Worm (Caenorhabditis elegans) whole organism, L2 larva: ENCODE measurements around the gene ztf-13.

ENCODE experiments used
- C34F6.9 ChIP-seq: fragments of 150-350 bp; optimal IDR thresholded peaks from 2 replicates; lab custom pipeline; 2014; ENCODE audit warnings: missing biosample characterization, missing genetic modification characterization
- F13H6.1 ChIP-seq: sonication (generic microtip); optimal IDR thresholded peaks from 2 replicates; lab custom pipeline; 2016; ENCODE audit warnings: missing genetic modification characterization, missing compliant biosample characterization
- R02D3.7 ChIP-seq: fragments of 150-350 bp; optimal IDR thresholded peaks from 2 replicates; lab custom pipeline; 2014; ENCODE audit warnings: missing biosample characterization, missing genetic modification characterization
- Y55F3AM.14 ChIP-seq: fragments of 200-800 bp; sonication (Bioruptor generic); optimal IDR thresholded peaks from 2 replicates; lab custom pipeline; 2018; ENCODE audit warnings: mild to moderate bottlenecking, missing genetic modification characterization, missing compliant biosample characterization
- alr-1 ChIP-seq: fragments of 150-350 bp; optimal IDR thresholded peaks from 2 replicates; lab custom pipeline; 2014; ENCODE audit warnings: missing biosample characterization, missing genetic modification characterization
- aly-2 ChIP-seq: fragments of 150-350 bp; optimal IDR thresholded peaks from 2 replicates; lab custom pipeline; 2014; ENCODE audit warnings: missing biosample characterization, missing genetic modification characterization
- ama-1 ChIP-seq: fragments of 150-350 bp; optimal IDR thresholded peaks from 2 replicates; lab custom pipeline; 2018; ENCODE audit warnings: inconsistent platforms
- blmp-1 ChIP-seq: sonication (generic microtip); optimal IDR thresholded peaks from 2 replicates; lab custom pipeline; 2017; ENCODE audit warnings: missing genetic modification characterization, mild to moderate bottlenecking, missing compliant biosample characterization, antibody characterized with exemption, moderate library complexity; ENCODE audit not compliant: insufficient read depth
- ceh-16 ChIP-seq: fragments of 150-350 bp; optimal IDR thresholded peaks from 2 replicates; lab custom pipeline; 2014; ENCODE audit warnings: missing biosample characterization, missing genetic modification characterization
- ceh-82 ChIP-seq: fragments of 150-350 bp; optimal IDR thresholded peaks from 2 replicates; lab custom pipeline; 2014; ENCODE audit warnings: missing biosample characterization, missing genetic modification characterization
- dmd-4 ChIP-seq: sonication (generic microtip); optimal IDR thresholded peaks from 2 replicates; lab custom pipeline; 2017; ENCODE audit warnings: missing biosample characterization, missing genetic modification characterization
- elt-1 ChIP-seq: fragments of 150-350 bp; optimal IDR thresholded peaks from 2 replicates; lab custom pipeline; 2014; ENCODE audit warnings: missing biosample characterization, missing genetic modification characterization
- elt-3 ChIP-seq: sonication (generic microtip); optimal IDR thresholded peaks from 2 replicates; lab custom pipeline; 2017; ENCODE audit warnings: missing biosample characterization, missing genetic modification characterization
- fos-1 ChIP-seq: fragments of 150-350 bp; optimal IDR thresholded peaks from 2 replicates; lab custom pipeline; 2014; ENCODE audit warnings: missing biosample characterization, missing genetic modification characterization
- gmeb-1 ChIP-seq: fragments of 150-350 bp; optimal IDR thresholded peaks from 2 replicates; lab custom pipeline; 2014; ENCODE audit warnings: missing biosample characterization, missing genetic modification characterization
- lin-11 ChIP-seq: fragments of 150-350 bp; sonication (generic microtip); optimal IDR thresholded peaks from 2 replicates; lab custom pipeline; 2014; ENCODE audit warnings: missing biosample characterization, missing genetic modification characterization, inconsistent platforms, mixed read lengths
- lin-13 ChIP-seq: fragments of 150-350 bp; optimal IDR thresholded peaks from 2 replicates; lab custom pipeline; 2014; ENCODE audit warnings: missing biosample characterization, missing genetic modification reagents, missing genetic modification characterization
- lsy-2 ChIP-seq, 2 experiments: fragments of 150-350 bp in 1 of 2; sonication (generic microtip) in 1 of 2; optimal IDR thresholded peaks; 2 replicates each; lab custom pipeline; 2014 to 2017; ENCODE audit warnings: missing biosample characterization in 2 of 2, missing genetic modification characterization in 2 of 2
- mab-5 ChIP-seq: fragments of 150-350 bp; optimal IDR thresholded peaks from 2 replicates; lab custom pipeline; 2014; ENCODE audit warnings: missing biosample characterization, missing genetic modification characterization
- mbf-1 ChIP-seq: sonication (generic microtip); optimal IDR thresholded peaks from 2 replicates; lab custom pipeline; 2017; ENCODE audit warnings: missing biosample characterization, missing genetic modification characterization
- mdl-1 ChIP-seq, 2 experiments: fragments of 150-350 bp in 1 of 2; sonication (generic microtip) in 1 of 2; optimal IDR thresholded peaks; 2 replicates each; lab custom pipeline; 2017; ENCODE audit warnings: missing biosample characterization in 2 of 2, missing genetic modification characterization in 2 of 2
- nhr-11 ChIP-seq: fragments of 150-350 bp; optimal IDR thresholded peaks from 2 replicates; lab custom pipeline; 2014; ENCODE audit warnings: missing biosample characterization, missing genetic modification characterization
- nhr-12 ChIP-seq: fragments of 150-350 bp; optimal IDR thresholded peaks from 2 replicates; lab custom pipeline; 2014; ENCODE audit warnings: missing biosample characterization, missing genetic modification characterization
- nhr-129 ChIP-seq: fragments of 150-350 bp; optimal IDR thresholded peaks from 2 replicates; lab custom pipeline; 2014; ENCODE audit warnings: missing biosample characterization, missing genetic modification characterization
- nhr-21 ChIP-seq: fragments of 150-350 bp; optimal IDR thresholded peaks from 2 replicates; lab custom pipeline; 2014; ENCODE audit warnings: missing biosample characterization, missing genetic modification characterization
- nhr-23 ChIP-seq: fragments of 150-350 bp; optimal IDR thresholded peaks from 2 replicates; lab custom pipeline; 2014; ENCODE audit warnings: missing biosample characterization, missing genetic modification reagents, missing genetic modification characterization
- nhr-237 ChIP-seq: fragments of 150-350 bp; optimal IDR thresholded peaks from 2 replicates; lab custom pipeline; 2014; ENCODE audit warnings: missing biosample characterization, missing genetic modification characterization
- nhr-25 ChIP-seq: fragments of 150-350 bp; sonication (generic microtip); optimal IDR thresholded peaks from 3 replicates; lab custom pipeline; 2014; ENCODE audit warnings: missing biosample characterization, missing genetic modification characterization
- nhr-6 ChIP-seq: fragments of 150-350 bp; optimal IDR thresholded peaks from 2 replicates; lab custom pipeline; 2014; ENCODE audit warnings: missing biosample characterization, missing genetic modification characterization
- nhr-77 ChIP-seq: fragments of 150-350 bp; optimal IDR thresholded peaks from 2 replicates; lab custom pipeline; 2014; ENCODE audit warnings: missing biosample characterization, missing genetic modification characterization
- peb-1 ChIP-seq: fragments of 150-350 bp; optimal IDR thresholded peaks from 2 replicates; lab custom pipeline; 2014; ENCODE audit warnings: missing biosample characterization, missing genetic modification characterization
- skn-1 ChIP-seq: sonication (generic microtip); optimal IDR thresholded peaks from 2 replicates; lab custom pipeline; 2017; ENCODE audit warnings: missing biosample characterization, missing genetic modification characterization
- sma-3 ChIP-seq: sonication (generic microtip); optimal IDR thresholded peaks from 2 replicates; lab custom pipeline; 2016; ENCODE audit warnings: missing genetic modification reagents, missing genetic modification characterization, missing compliant biosample characterization
- sma-9 ChIP-seq, 2 experiments: fragments of 150-350 bp in 1 of 2; sonication (generic microtip) in 1 of 2; optimal IDR thresholded peaks; 2 replicates each; lab custom pipeline; 2014 to 2016; ENCODE audit warnings: missing genetic modification characterization in 2 of 2, mild to moderate bottlenecking in 1 of 2, missing biosample characterization in 1 of 2, missing compliant biosample characterization in 1 of 2, missing genetic modification reagents in 1 of 2, moderate library complexity in 1 of 2
- snpc-4 ChIP-seq: fragments of 150-350 bp; optimal IDR thresholded peaks from 2 replicates; lab custom pipeline; 2014; ENCODE audit warnings: missing biosample characterization, missing genetic modification characterization
- unc-55 ChIP-seq: fragments of 150-350 bp; sonication (generic microtip); optimal IDR thresholded peaks from 3 replicates; lab custom pipeline; 2014; ENCODE audit warnings: missing biosample characterization, missing genetic modification reagents, missing genetic modification characterization
- unc-62 ChIP-seq: fragments of 150-350 bp; optimal IDR thresholded peaks from 2 replicates; lab custom pipeline; 2014; ENCODE audit warnings: missing biosample characterization, missing genetic modification reagents, missing genetic modification characterization
- zag-1 ChIP-seq: fragments of 150-350 bp; optimal IDR thresholded peaks from 2 replicates; lab custom pipeline; 2014; ENCODE audit warnings: missing biosample characterization, missing genetic modification characterization
- ztf-1 ChIP-seq: fragments of 200-800 bp; sonication (Bioruptor generic); conservative IDR thresholded peaks from 2 replicates; pipeline ENCODE4 v1.3.6; 2022; ENCODE audit warnings: missing genetic modification characterization, missing compliant biosample characterization
- ztf-11 ChIP-seq: sonication (generic microtip); optimal IDR thresholded peaks from 2 replicates; lab custom pipeline; 2017; ENCODE audit warnings: missing biosample characterization, missing genetic modification characterization
- ztf-4 ChIP-seq: fragments of 150-350 bp; optimal IDR thresholded peaks from 2 replicates; lab custom pipeline; 2014; ENCODE audit warnings: missing biosample characterization, missing genetic modification characterization

ztf-13 gene

DNA sequence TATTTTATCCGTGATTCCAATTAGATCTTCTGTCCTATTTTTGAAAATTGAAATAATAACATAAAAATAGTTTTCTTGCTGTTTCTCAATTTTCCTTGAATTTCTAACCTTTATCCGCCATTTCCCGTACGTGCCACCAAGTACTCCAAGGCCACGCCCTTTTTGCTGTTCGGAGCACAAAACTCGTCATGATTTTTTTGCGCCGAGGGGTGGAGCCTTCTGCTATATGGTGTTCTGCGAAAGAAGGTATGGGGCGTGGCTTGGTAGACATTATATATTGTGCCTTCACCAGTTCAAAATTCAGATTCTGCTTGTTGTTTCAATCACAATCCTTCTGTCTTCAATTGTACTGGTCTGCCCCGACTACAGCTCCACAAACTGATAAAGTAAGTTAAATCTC lies 43.3 kb upstream of the ztf-13 start, which contains the start of gene C15C7.4:
TSS of gene C15C7.4 (plus strand) at position 301 of the 400 bp plus-strand sequence.
- TF ChIP-seq ceh-16 (tag; lab: Kevin White, UChicago): no peak
- TF ChIP-seq aly-2 (tag; lab: Kevin White, UChicago): no peak
- no peak for TF ChIP-seq nhr-129 (tag; lab: Kevin White, UChicago)
- TF ChIP-seq mab-5: no peak

DNA sequence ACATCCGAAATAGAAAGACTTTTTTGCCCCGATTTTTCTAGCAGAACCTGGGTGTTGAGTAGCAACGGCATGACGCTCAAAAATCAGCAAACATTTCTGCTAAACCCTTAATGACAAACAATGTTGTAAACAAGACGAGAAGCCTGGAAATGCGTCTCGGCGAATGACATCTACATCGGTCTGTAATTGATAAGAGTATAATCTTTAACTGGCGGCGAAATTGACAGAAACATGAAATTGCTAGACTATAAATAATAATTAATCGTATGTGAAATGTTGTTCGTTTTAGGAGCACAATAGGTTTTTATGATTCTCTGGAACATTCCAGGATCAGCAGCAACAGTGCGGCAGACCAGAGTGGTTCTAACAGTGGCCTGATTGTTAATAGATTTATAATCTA lies 39.7 kb upstream of the ztf-13 start:
- no peak for TF ChIP-seq gmeb-1
- TF ChIP-seq sma-9 (GFP tag; optimal IDR thresholded peaks at IDR 0.05; lab: Kevin White, UChicago): peak; percentile 19
- TF ChIP-seq sma-9 (tag; optimal IDR thresholded peaks at IDR 0.05; lab: Kevin White, UChicago): no peak
- TF ChIP-seq fos-1: peak; percentile 20

DNA sequence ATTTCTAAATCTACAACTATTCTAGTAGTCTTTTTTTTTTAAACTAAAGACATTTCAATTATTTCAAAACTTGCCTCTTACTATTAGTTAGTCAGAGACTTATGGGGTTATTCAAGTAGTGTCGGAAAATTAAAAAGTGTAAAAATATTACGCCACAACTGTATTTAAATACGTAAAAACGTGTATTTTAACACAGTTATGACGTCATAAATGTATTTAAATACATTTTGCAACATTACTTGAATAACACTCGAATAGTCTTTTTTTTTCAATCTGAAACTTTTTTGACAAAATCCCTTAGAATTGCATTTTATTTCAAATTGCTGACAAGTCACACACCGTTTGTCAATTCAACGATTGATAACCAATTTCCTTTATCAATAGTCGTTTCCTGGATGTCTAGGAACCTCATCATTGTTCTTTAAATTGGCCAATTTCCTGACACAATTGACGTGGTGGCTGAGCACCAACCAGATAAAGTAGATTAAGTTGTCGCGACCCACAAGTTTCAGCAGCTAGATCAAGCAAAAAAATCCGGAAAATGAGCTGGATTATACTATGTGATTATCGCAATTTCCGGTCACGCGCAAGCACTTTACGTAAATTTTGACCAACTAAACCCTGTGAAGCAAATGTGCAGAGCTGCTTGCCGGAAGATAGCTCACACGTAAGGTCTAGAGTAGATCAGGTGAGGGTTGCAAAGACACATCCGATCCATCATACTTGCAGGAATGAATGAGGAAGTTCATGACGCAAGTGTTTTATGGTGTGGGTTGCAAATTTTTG lies 37.7 kb upstream of the ztf-13 start:
- TF ChIP-seq ceh-16 (tag; lab: Kevin White, UChicago) (no peak), alr-1 (no peak), elt-3 (no peak), R02D3.7 (tag; lab: Kevin White, UChicago) (no peak), peb-1 (tag; lab: Kevin White, UChicago) (no peak), ztf-4 (tag; lab: Kevin White, UChicago) (no peak), fos-1 (no peak), sma-3 (no peak), ztf-11 (no peak), gmeb-1 (no peak), lsy-2 (tag; optimal IDR thresholded peaks at IDR 0.05; lab: Kevin White, UChicago) (no peak), ama-1 (no peak)

DNA sequence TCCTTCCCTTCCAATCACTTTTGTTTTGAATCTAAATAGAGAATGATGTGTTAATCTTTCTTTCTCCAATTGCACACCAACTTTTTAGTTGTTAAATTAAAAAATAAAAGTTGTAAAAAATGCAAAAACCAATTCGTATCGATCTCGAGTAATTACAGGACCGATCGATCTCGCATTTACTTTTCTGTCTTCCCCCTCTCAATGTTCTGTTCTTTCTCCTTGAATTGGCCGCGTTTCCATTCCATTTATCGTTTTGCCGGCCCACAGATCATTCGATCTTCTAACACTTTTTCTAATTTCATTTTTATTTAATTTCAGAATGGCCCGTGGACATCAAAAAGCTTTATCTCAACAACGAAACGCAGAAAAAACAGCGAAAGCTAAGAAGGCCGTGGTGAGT lies 33.2 kb upstream of the ztf-13 start, which contains the start of gene K10B3.1:
TSS of gene K10B3.1 (plus strand) at position 301 of the 400 bp plus-strand sequence.
- TF ChIP-seq dmd-4 (tag; lab: Kevin White, UChicago) (no peak), unc-62 (no peak), nhr-237 (tag; lab: Kevin White, UChicago) (no peak), sma-9 (GFP tag; optimal IDR thresholded peaks at IDR 0.05; lab: Kevin White, UChicago) (no peak), sma-9 (tag; optimal IDR thresholded peaks at IDR 0.05; lab: Kevin White, UChicago) (no peak), nhr-25 (tag; lab: Kevin White, UChicago) (no peak), nhr-12 (no peak), nhr-21 (tag; lab: Kevin White, UChicago) (peak; percentile 10), elt-1 (tag; lab: Kevin White, UChicago) (no peak)

DNA sequence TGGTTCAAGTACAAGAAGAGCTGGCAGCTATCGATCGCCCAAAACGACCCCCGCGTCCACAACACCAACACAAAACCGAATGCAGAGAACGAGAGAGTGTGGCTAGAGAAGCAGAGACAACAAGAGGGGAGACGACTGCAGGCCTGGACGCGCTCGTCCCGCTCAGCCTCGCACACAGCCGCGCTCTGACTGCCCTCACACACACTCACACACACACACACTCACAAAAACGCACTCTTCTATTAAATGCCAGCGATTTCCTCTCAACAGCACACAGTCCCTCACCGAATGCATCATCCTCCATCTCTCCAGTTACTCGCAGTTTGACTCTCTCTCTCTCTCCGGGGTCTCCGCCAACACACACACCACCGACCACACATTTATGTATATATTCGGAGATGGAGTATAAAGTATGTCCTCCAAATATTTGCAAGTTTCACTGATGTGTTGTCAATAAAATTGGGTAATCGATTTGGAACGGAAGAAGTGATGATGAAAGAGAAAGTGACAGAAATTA lies 25.7 kb upstream of the ztf-13 start:
- TF ChIP-seq mab-5: peak; percentile 85
- peak; percentile 95 for TF ChIP-seq C34F6.9 (tag; lab: Kevin White, UChicago)
- peak; percentile 55 for TF ChIP-seq ceh-82 (tag; lab: Kevin White, UChicago)
- peak; percentile 90 for TF ChIP-seq blmp-1 (tag; lab: Kevin White, UChicago)
- peak; percentile 93 for TF ChIP-seq Y55F3AM.14
- no peak for TF ChIP-seq skn-1 (tag; lab: Kevin White, UChicago)
- no peak for TF ChIP-seq nhr-23 (tag; lab: Kevin White, UChicago)
- peak; percentile 9 for TF ChIP-seq nhr-77 (tag; lab: Kevin White, UChicago)
- peak; percentile 78 to 88 for TF ChIP-seq lsy-2 (tag; optimal IDR thresholded peaks at IDR 0.05; lab: Kevin White, UChicago)
- TF ChIP-seq nhr-11 (tag; lab: Kevin White, UChicago): no peak
- no peak for TF ChIP-seq R02D3.7 (tag; lab: Kevin White, UChicago)
- peak; percentile 44 for TF ChIP-seq peb-1 (tag; lab: Kevin White, UChicago)
- no peak for TF ChIP-seq mbf-1 (tag; lab: Kevin White, UChicago)
- no peak for TF ChIP-seq ztf-1
- peak; percentile 93 for TF ChIP-seq nhr-25 (tag; lab: Kevin White, UChicago)
- TF ChIP-seq gmeb-1: peak; percentile 56
- no peak for TF ChIP-seq alr-1
- TF ChIP-seq ama-1: peak; percentile 10
- TF ChIP-seq F13H6.1 (tag; lab: Kevin White, UChicago): peak; percentile 98
- TF ChIP-seq nhr-21 (tag; lab: Kevin White, UChicago): peak; percentile 85
- TF ChIP-seq aly-2 (tag; lab: Kevin White, UChicago): no peak
- peak; percentile 98 for TF ChIP-seq unc-55 (GFP tag; lab: Kevin White, UChicago)
- peak; percentile 91 for TF ChIP-seq zag-1
- peak; percentile 67 to 87 for TF ChIP-seq mdl-1 (tag; optimal IDR thresholded peaks at IDR 0.05; lab: Kevin White, UChicago)
- peak; percentile 98 for TF ChIP-seq nhr-129 (tag; lab: Kevin White, UChicago)
- peak; percentile 87 for TF ChIP-seq sma-9 (GFP tag; optimal IDR thresholded peaks at IDR 0.05; lab: Kevin White, UChicago)
- no peak for TF ChIP-seq sma-9 (tag; optimal IDR thresholded peaks at IDR 0.05; lab: Kevin White, UChicago)
- peak; percentile 9 for TF ChIP-seq ztf-11
- peak; percentile 92 for TF ChIP-seq sma-3
- peak; percentile 97 for TF ChIP-seq fos-1
- TF ChIP-seq lin-11 (tag; lab: Kevin White, UChicago): peak; percentile 91
- peak; percentile 91 for TF ChIP-seq nhr-6 (tag; lab: Kevin White, UChicago)
- peak; percentile 82 for TF ChIP-seq snpc-4
- TF ChIP-seq ceh-16 (tag; lab: Kevin White, UChicago): peak; percentile 77
- peak; percentile 84 for TF ChIP-seq lin-13 (GFP tag; lab: Kevin White, UChicago)
